Worm (Caenorhabditis elegans): ENCODE data around the gene F08D12.7.

F08D12.7 gene

ce11 chrII:2800550-2801233 is 31.8 kb upstream of the F08D12.7 start, which contains the start of gene nhr-119 (continued):
- TF ChIP-seq fkh-10 (GFP tag; optimal IDR thresholded peaks at IDR 0.05), result no peak
- no peak for TF ChIP-seq zip-11 (GFP tag; IDR thresholded peaks at IDR 0.05)
- TF ChIP-seq R02D3.7 (tag; optimal IDR thresholded peaks at IDR 0.05), result no peak
- TF ChIP-seq nhr-6 (tag; optimal IDR thresholded peaks at IDR 0.05), result peak; percentile 44
- TF ChIP-seq tag-97 (GFP tag; IDR thresholded peaks at IDR 0.05), result no peak
- no peak for TF ChIP-seq set-16 (GFP tag; IDR thresholded peaks at IDR 0.05)
- TF ChIP-seq dve-1 (tag; optimal IDR thresholded peaks at IDR 0.05; ENCODE audit: insufficient read depth), result peak; percentile 96
- no peak for TF ChIP-seq ZK546.5 (tag; optimal IDR thresholded peaks at IDR 0.05)
- TF ChIP-seq F49E8.2 (tag; optimal IDR thresholded peaks at IDR 0.05; ENCODE audit: borderline replicate concordance), result no peak
- TF ChIP-seq ceh-28 (tag; optimal IDR thresholded peaks at IDR 0.05), result peak; percentile 19
- no peak for TF ChIP-seq F10B5.3 (tag; optimal IDR thresholded peaks at IDR 0.05)
- TF ChIP-seq D1046.2 (GFP tag; IDR thresholded peaks at IDR 0.05), result no peak
- TF ChIP-seq lim-7 (GFP tag; IDR thresholded peaks at IDR 0.05), result no peak
- TF ChIP-seq spr-3 (GFP tag; optimal IDR thresholded peaks at IDR 0.05), result no peak
- TF ChIP-seq ZK337.2 (GFP tag; IDR thresholded peaks at IDR 0.05), result no peak
- TF ChIP-seq nhr-48 (tag; optimal IDR thresholded peaks at IDR 0.05), result peak; percentile 93
- TF ChIP-seq dmd-6 (GFP tag; IDR thresholded peaks at IDR 0.05), result peak; percentile 91
- no peak for TF ChIP-seq T20F7.1 (GFP tag; optimal IDR thresholded peaks at IDR 0.05)
- TF ChIP-seq mxl-2 (GFP tag; conservative IDR thresholded peaks at IDR 0.05), result no peak
- peak; percentile 91 for TF ChIP-seq nhr-28 (tag; optimal IDR thresholded peaks at IDR 0.05)
- TF ChIP-seq ceh-62 (tag; optimal IDR thresholded peaks at IDR 0.05), result no peak
- TF ChIP-seq F44E2.7 (GFP tag; IDR thresholded peaks at IDR 0.05), result no peak

- TF ChIP-seq nhr-25 (tag; optimal IDR thresholded peaks at IDR 0.05; ENCODE audit: borderline replicate concordance, insufficient read depth) (no peak), aha-1 (tag) (peak; percentile 79)
Observed at ce11 chrII:2797951-2798350, 29.0 kb upstream of the F08D12.7 start.

ce11 chrII:2796431-2796830 is 27.5 kb upstream of the F08D12.7 start:
- TF ChIP-seq set-16 (GFP tag; IDR thresholded peaks at IDR 0.05) (peak; percentile 48; the same call in 1 of the 2 replicates), dve-1 (tag; optimal IDR thresholded peaks at IDR 0.05; ENCODE audit: insufficient read depth) (no peak), tag-97 (GFP tag; IDR thresholded peaks at IDR 0.05) (no peak)

- TF ChIP-seq D1046.2 (GFP tag; IDR thresholded peaks at IDR 0.05) (no peak), unc-62 (GFP tag; optimal IDR thresholded peaks at IDR 0.05 in 1 of 2) (peak in 1 of 2 experiments; percentile 51), unc-62 (tag; optimal IDR thresholded peaks at IDR 0.05) (no peak), ZK546.5 (tag; optimal IDR thresholded peaks at IDR 0.05) (no peak), aly-2 (tag; optimal IDR thresholded peaks at IDR 0.05) (no peak), T20F7.1 (GFP tag; optimal IDR thresholded peaks at IDR 0.05) (no peak), ceh-28 (tag; optimal IDR thresholded peaks at IDR 0.05) (peak; percentile 75), daf-12 (tag; optimal IDR thresholded peaks at IDR 0.05) (no peak), F49E8.2 (tag; optimal IDR thresholded peaks at IDR 0.05; ENCODE audit: borderline replicate concordance) (no peak), cey-2 (tag; optimal IDR thresholded peaks at IDR 0.05; ENCODE audit: borderline replicate concordance, insufficient read depth) (no peak)
Observed at ce11 chrII:2795413-2795812, 26.5 kb upstream of the F08D12.7 start.

ce11 chrII:2791693-2792092 is 22.8 kb upstream of the F08D12.7 start:
- TF ChIP-seq daf-19 (GFP tag; conservative IDR thresholded peaks at IDR 0.05), result no peak
- peak; percentile 56 for TF ChIP-seq set-16 (GFP tag; IDR thresholded peaks at IDR 0.05)
- TF ChIP-seq ceh-44 (GFP tag; IDR thresholded peaks at IDR 0.05), result no peak
- TF ChIP-seq vab-7 (GFP tag; IDR thresholded peaks at IDR 0.05), result no peak

All from whole organism, L4 larva.